Worm (Caenorhabditis elegans) whole organism, L4 larva: Measurements from ENCODE around the gene gdh-1.

Experiments
- F10B5.3 ChIP-seq: sonication (generic microtip); optimal IDR thresholded peaks from 2 replicates; lab custom pipeline; 2016; ENCODE audit warnings: mild to moderate bottlenecking, missing genetic modification characterization, missing compliant biosample characterization
- F37D6.2 ChIP-seq: sonication (generic microtip); optimal IDR thresholded peaks from 2 replicates; lab custom pipeline; 2016; ENCODE audit warnings: mild to moderate bottlenecking, missing genetic modification characterization, missing compliant biosample characterization
- R02D3.7 ChIP-seq: fragments of 150-350 bp; sonication (generic microtip); optimal IDR thresholded peaks from 3 replicates; lab custom pipeline; 2014; ENCODE audit warnings: missing biosample characterization, missing genetic modification characterization
- T20F7.1 ChIP-seq: fragments of 200-800 bp; sonication (Bioruptor generic); optimal IDR thresholded peaks from 2 replicates; lab custom pipeline; 2018; ENCODE audit warnings: mild to moderate bottlenecking, missing genetic modification characterization, missing compliant biosample characterization
- Y5F2A.4 ChIP-seq: fragments of 200-800 bp; sonication (Bioruptor generic); optimal IDR thresholded peaks from 2 replicates; lab custom pipeline; 2018; ENCODE audit warnings: mild to moderate bottlenecking, missing genetic modification characterization, missing compliant biosample characterization
- aha-1 ChIP-seq: fragments of 150-350 bp; peaks from one replicate; lab custom pipeline; 2014; ENCODE audit warnings: missing biosample characterization, missing genetic modification characterization
- aly-2 ChIP-seq: sonication (generic microtip); optimal IDR thresholded peaks from 2 replicates; lab custom pipeline; 2018; ENCODE audit warnings: missing biosample characterization, missing genetic modification characterization
- arid-1 ChIP-seq: fragments of 200-800 bp; sonication (Bioruptor generic); conservative IDR thresholded peaks from 2 replicates; pipeline ENCODE4 v1.3.6; 2022; ENCODE audit warnings: missing genetic modification reagents, missing genetic modification characterization, missing compliant biosample characterization
- ceh-32 ChIP-seq: sonication (generic microtip); optimal IDR thresholded peaks from 2 replicates; lab custom pipeline; 2016; ENCODE audit warnings: mild to moderate bottlenecking, missing genetic modification characterization, missing compliant biosample characterization; ENCODE audit not compliant: poor library complexity
- ceh-62 ChIP-seq: sonication (generic microtip); optimal IDR thresholded peaks from 2 replicates; lab custom pipeline; 2017; ENCODE audit warnings: missing biosample characterization, missing genetic modification characterization
- ces-1 ChIP-seq: fragments of 150-350 bp; sonication (generic microtip); optimal IDR thresholded peaks from 4 replicates; lab custom pipeline; 2014; ENCODE audit warnings: missing biosample characterization, missing genetic modification reagents, missing genetic modification characterization
- ctbp-1 ChIP-seq: fragments of 200-800 bp; sonication (Bioruptor generic); IDR thresholded peaks from 2 replicates; pipeline ENCODE4 v1.3.6; 2022; ENCODE audit warnings: missing genetic modification reagents, missing genetic modification characterization, missing compliant biosample characterization
- daf-12 ChIP-seq: fragments of 150-350 bp; optimal IDR thresholded peaks from 2 replicates; lab custom pipeline; 2014; ENCODE audit warnings: missing biosample characterization, missing genetic modification reagents, missing genetic modification characterization
- daf-16 ChIP-seq, 3 experiments: sonication (generic microtip); optimal IDR thresholded peaks; 2 replicates each; lab custom pipeline; 2016 to 2017; ENCODE audit warnings: missing genetic modification characterization in 3 of 3, missing genetic modification reagents in 3 of 3, mild to moderate bottlenecking in 2 of 3, missing compliant biosample characterization in 2 of 3, missing biosample characterization in 1 of 3, moderate library complexity in 1 of 3
- daf-8 ChIP-seq: fragments of 200-800 bp; sonication (Bioruptor generic); IDR thresholded peaks from 2 replicates; pipeline ENCODE4 v1.3.6; 2022; ENCODE audit warnings: missing genetic modification characterization, missing compliant biosample characterization
- dmd-8 ChIP-seq: fragments of 200-800 bp; sonication (Bioruptor generic); IDR thresholded peaks from 2 replicates; pipeline ENCODE4 v1.3.6; 2022; ENCODE audit warnings: missing genetic modification characterization, missing compliant biosample characterization
- dve-1 ChIP-seq: sonication (generic microtip); optimal IDR thresholded peaks from 2 replicates; lab custom pipeline; 2017; ENCODE audit warnings: antibody characterized with exemption, mild to moderate bottlenecking, missing genetic modification characterization, missing compliant biosample characterization; ENCODE audit not compliant: insufficient read depth
- hif-1 ChIP-seq, 2 experiments: sonication (generic microtip); optimal IDR thresholded peaks; 2 replicates each; lab custom pipeline; 2016 to 2017; ENCODE audit warnings: missing compliant biosample characterization in 2 of 2, missing genetic modification characterization in 2 of 2, missing genetic modification reagents in 2 of 2, missing genotype in 2 of 2, mild to moderate bottlenecking in 1 of 2
- hlh-11 ChIP-seq: fragments of 200-800 bp; sonication (Bioruptor generic); optimal IDR thresholded peaks from 2 replicates; lab custom pipeline; 2018; ENCODE audit warnings: mild to moderate bottlenecking, missing genetic modification characterization, missing compliant biosample characterization
- hlh-30 ChIP-seq: sonication (generic microtip); optimal IDR thresholded peaks from 2 replicates; lab custom pipeline; 2017; ENCODE audit warnings: antibody characterized with exemption, mild to moderate bottlenecking, missing genetic modification characterization, missing compliant biosample characterization; ENCODE audit not compliant: insufficient read depth
- jun-1 ChIP-seq: fragments of 150-350 bp; optimal IDR thresholded peaks from 2 replicates; lab custom pipeline; 2014; ENCODE audit warnings: missing biosample characterization, missing genetic modification reagents, missing genetic modification characterization
- lin-38 ChIP-seq: fragments of 200-800 bp; sonication (Bioruptor generic); IDR thresholded peaks from 2 replicates; pipeline ENCODE4 v1.3.6; 2022; ENCODE audit warnings: missing genetic modification reagents, missing genetic modification characterization, missing compliant biosample characterization
- lsy-2 ChIP-seq, 2 experiments: fragments of 150-350 bp in 1 of 2; sonication (generic microtip) in 1 of 2; optimal IDR thresholded peaks; 2 replicates each; lab custom pipeline; 2014 to 2017; ENCODE audit warnings: missing biosample characterization in 2 of 2, missing genetic modification characterization in 2 of 2
- madf-9 ChIP-seq: fragments of 200-800 bp; sonication (Bioruptor generic); conservative IDR thresholded peaks from 2 replicates; pipeline ENCODE4 v1.3.6; 2022; ENCODE audit warnings: missing genetic modification reagents, missing genetic modification characterization, missing compliant biosample characterization
- mdl-1 ChIP-seq, 2 experiments: fragments of 150-350 bp in 1 of 2; sonication (generic microtip) in 1 of 2; optimal IDR thresholded peaks; 2 replicates each; lab custom pipeline; 2014 to 2017; ENCODE audit warnings: missing biosample characterization in 2 of 2, missing genetic modification characterization in 2 of 2
- mep-1 ChIP-seq: fragments of 150-350 bp; sonication (generic microtip); optimal IDR thresholded peaks from 3 replicates; lab custom pipeline; 2014; ENCODE audit warnings: missing biosample characterization, missing genetic modification characterization
- mxl-2 ChIP-seq: fragments of 200-800 bp; sonication (Bioruptor generic); conservative IDR thresholded peaks from 2 replicates; pipeline ENCODE4 v1.3.6; 2022; ENCODE audit warnings: missing genetic modification reagents, missing genetic modification characterization, missing compliant biosample characterization
- mxl-3 ChIP-seq: fragments of 200-800 bp; sonication (Bioruptor generic); optimal IDR thresholded peaks from 2 replicates; lab custom pipeline; 2018; ENCODE audit warnings: mild to moderate bottlenecking, missing genetic modification characterization, missing compliant biosample characterization
- nhr-102 ChIP-seq: sonication (generic microtip); optimal IDR thresholded peaks from 2 replicates; lab custom pipeline; 2016; ENCODE audit warnings: mild to moderate bottlenecking, missing genetic modification characterization, moderate library complexity, missing compliant biosample characterization
- nhr-28 ChIP-seq: fragments of 150-350 bp; optimal IDR thresholded peaks from 2 replicates; lab custom pipeline; 2014; ENCODE audit warnings: missing biosample characterization, missing genetic modification characterization
- nhr-41 ChIP-seq: fragments of 200-800 bp; sonication (Bioruptor generic); IDR thresholded peaks from 2 replicates; pipeline ENCODE4 v1.3.6; 2022; ENCODE audit warnings: missing genetic modification reagents, missing genetic modification characterization, missing compliant biosample characterization
- nhr-48 ChIP-seq: sonication (generic microtip); optimal IDR thresholded peaks from 2 replicates; lab custom pipeline; 2016; ENCODE audit warnings: mild to moderate bottlenecking, missing genetic modification characterization, missing compliant biosample characterization
- nhr-6 ChIP-seq: fragments of 150-350 bp; optimal IDR thresholded peaks from 2 replicates; lab custom pipeline; 2014; ENCODE audit warnings: missing biosample characterization, missing genetic modification characterization
- nhr-76 ChIP-seq: fragments of 150-350 bp; optimal IDR thresholded peaks from 2 replicates; lab custom pipeline; 2014; ENCODE audit warnings: missing biosample characterization, missing genetic modification characterization
- nhr-77 ChIP-seq: fragments of 150-350 bp; optimal IDR thresholded peaks from 2 replicates; lab custom pipeline; 2014; ENCODE audit warnings: missing biosample characterization, missing genetic modification characterization
- pha-4 ChIP-seq, 2 experiments: fragments of 150-350 bp in 1 of 2; fragments of 200-800 bp in 1 of 2; sonication (Bioruptor generic) in 1 of 2; IDR thresholded peaks in 1 of 2; optimal IDR thresholded peaks in 1 of 2; 2 replicates each; pipeline versions ENCODE4 v1.3.6 to Lab custom; 2014 to 2022; ENCODE audit warnings: missing genetic modification characterization in 2 of 2, missing genetic modification reagents in 2 of 2, missing biosample characterization in 1 of 2, missing compliant biosample characterization in 1 of 2
- php-3 ChIP-seq: fragments of 200-800 bp; sonication (Bioruptor generic); IDR thresholded peaks from 2 replicates; pipeline ENCODE4 v1.3.6; 2022; ENCODE audit warnings: missing genetic modification reagents, missing genetic modification characterization, missing compliant biosample characterization
- rbr-2 ChIP-seq: sonication (generic microtip); optimal IDR thresholded peaks from 2 replicates; lab custom pipeline; 2016; ENCODE audit warnings: missing genotype, missing genetic modification characterization, missing compliant biosample characterization
- set-16 ChIP-seq: fragments of 200-800 bp; sonication (Bioruptor generic); IDR thresholded peaks from 2 replicates; pipeline ENCODE4 v1.3.6; 2022; ENCODE audit warnings: missing genetic modification reagents, missing genetic modification characterization, missing compliant biosample characterization
- snpc-1.2 ChIP-seq: fragments of 200-800 bp; sonication (Bioruptor generic); IDR thresholded peaks from 2 replicates; pipeline ENCODE4 v1.3.6; 2022; ENCODE audit warnings: missing genetic modification reagents, missing genetic modification characterization, missing compliant biosample characterization
- snpc-4 ChIP-seq: fragments of 150-350 bp; optimal IDR thresholded peaks from 2 replicates; lab custom pipeline; 2014; ENCODE audit warnings: missing biosample characterization, missing genetic modification characterization
- spr-1 ChIP-seq: sonication (generic microtip); optimal IDR thresholded peaks from 2 replicates; lab custom pipeline; 2016; ENCODE audit warnings: mild to moderate bottlenecking, missing genetic modification characterization, missing compliant biosample characterization
- tra-1 ChIP-seq: fragments of 200-800 bp; sonication (Bioruptor generic); IDR thresholded peaks from 2 replicates; pipeline ENCODE4 v1.3.6; 2022; ENCODE audit warnings: missing genetic modification reagents, missing genetic modification characterization, missing compliant biosample characterization
- unc-130 ChIP-seq: sonication (generic microtip); optimal IDR thresholded peaks from 2 replicates; lab custom pipeline; 2016; ENCODE audit warnings: missing genetic modification reagents, missing genetic modification characterization, missing compliant biosample characterization
- unc-62 ChIP-seq, 3 experiments: fragments of 150-350 bp in 1 of 3; sonication (generic microtip); optimal IDR thresholded peaks in 2 of 3; peaks in 1 of 3; 1 replicate in 1 of 3; 2 replicates in 2 of 3; lab custom pipeline; 2014 to 2017; ENCODE audit warnings: missing biosample characterization in 3 of 3, missing genetic modification characterization in 3 of 3, missing genetic modification reagents in 3 of 3, missing genotype in 1 of 3
- zag-1 ChIP-seq: fragments of 150-350 bp; optimal IDR thresholded peaks from 2 replicates; lab custom pipeline; 2014; ENCODE audit warnings: missing biosample characterization, missing genetic modification characterization
- zfp-3 ChIP-seq: fragments of 200-800 bp; sonication (Bioruptor generic); conservative IDR thresholded peaks from 2 replicates; pipeline ENCODE4 v1.3.6; 2022; ENCODE audit warnings: missing genetic modification reagents, missing genetic modification characterization, missing compliant biosample characterization
- zip-2 ChIP-seq: fragments of 150-350 bp; optimal IDR thresholded peaks from 2 replicates; lab custom pipeline; 2014; ENCODE audit warnings: missing biosample characterization, missing genetic modification characterization

Gene gdh-1

ce11 chrIV:11961485-11962255 is 8.6 kb downstream of the gdh-1 start, which contains the start of gene ZK829.7:
ZK829.7 (minus strand) TSS chrIV:11961535.
- TF ChIP-seq nhr-102 (tag; lab: Kevin White, UChicago) (peak; percentile 53), R02D3.7 (tag; lab: Kevin White, UChicago) (no peak), jun-1 (tag; lab: Kevin White, UChicago) (peak; percentile 44), ceh-62 (tag; lab: Kevin White, UChicago) (no peak), daf-12 (tag; lab: Kevin White, UChicago) (no peak), nhr-28 (tag; lab: Kevin White, UChicago) (peak; percentile 57), daf-8 (GFP tag; lab: Robert Waterston, UW) (no peak), lin-38 (no peak; the same call in 1 of the 2 replicates), hlh-11 (tag; lab: Kevin White, UChicago) (peak; percentile 54), hlh-30 (tag; lab: Kevin White, UChicago) (peak; percentile 55), snpc-1.2 (GFP tag; lab: Robert Waterston, UW) (peak; percentile 77), hif-1 (tag; optimal IDR thresholded peaks at IDR 0.05; lab: Kevin White, UChicago) (peak; percentile 3 to 80), aha-1 (tag; lab: Kevin White, UChicago) (peak; percentile 42), ceh-32 (peak; percentile 11), zip-2 (tag; lab: Kevin White, UChicago) (no peak), pha-4 (GFP tag; IDR thresholded peaks at IDR 0.05; lab: Robert Waterston, UW) (peak; percentile 25; the same call in 1 of the 2 replicates), pha-4 (tag; optimal IDR thresholded peaks at IDR 0.05; lab: Kevin White, UChicago) (peak; percentile 66), mep-1 (no peak), nhr-77 (tag; lab: Kevin White, UChicago) (peak; percentile 13), nhr-41 (GFP tag; lab: Robert Waterston, UW) (no peak), nhr-6 (tag; lab: Kevin White, UChicago) (peak; percentile 4), snpc-4 (tag; lab: Kevin White, UChicago) (no peak), zfp-3 (no peak), php-3 (GFP tag; lab: Robert Waterston, UW) (no peak), mdl-1 (tag; optimal IDR thresholded peaks at IDR 0.05; lab: Kevin White, UChicago) (peak in 1 of 2 experiments; percentile 10), madf-9 (no peak), dmd-8 (GFP tag; lab: Robert Waterston, UW) (no peak), mxl-3 (no peak), set-16 (GFP tag; lab: Robert Waterston, UW) (no peak), arid-1 (GFP tag; lab: Robert Waterston, UW) (0 out of 2 replicates have a peak, but pooled peaks have one; percentile 21), F37D6.2 (peak; percentile 43), F10B5.3 (tag; lab: Kevin White, UChicago) (peak; percentile 12), unc-130 (GFP tag; lab: Kevin White, UChicago) (no peak), aly-2 (no peak), unc-62 (GFP tag; optimal IDR thresholded peaks at IDR 0.05 in 1 of 2; lab: Kevin White, UChicago) (peak in 1 of 2 experiments; percentile 96), unc-62 (tag; optimal IDR thresholded peaks at IDR 0.05; lab: Kevin White, UChicago) (no peak), ctbp-1 (GFP tag; lab: Robert Waterston, UW) (no peak), mxl-2 (GFP tag; lab: Robert Waterston, UW) (peak; percentile 99), tra-1 (GFP tag; lab: Robert Waterston, UW) (no peak), Y5F2A.4 (no peak), lsy-2 (tag; optimal IDR thresholded peaks at IDR 0.05; lab: Kevin White, UChicago) (peak in 1 of 2 experiments; percentile 86), zag-1 (tag; lab: Kevin White, UChicago) (no peak), nhr-76 (no peak), daf-16 (GFP tag; optimal IDR thresholded peaks at IDR 0.05; lab: Kevin White, UChicago) (peak in 1 of 2 experiments; percentile 62), daf-16 (tag; optimal IDR thresholded peaks at IDR 0.05; lab: Kevin White, UChicago) (no peak), ces-1 (GFP tag; lab: Kevin White, UChicago) (no peak), spr-1 (tag; lab: Kevin White, UChicago) (peak; percentile 7), dve-1 (tag; lab: Kevin White, UChicago) (peak; percentile 49), T20F7.1 (peak; percentile 55), rbr-2 (tag; lab: Kevin White, UChicago) (peak; percentile 71), nhr-48 (tag; lab: Kevin White, UChicago) (peak; percentile 53)
